Fruit fly (Drosophila melanogaster) whole organism, embryonic: ENCODE measurements around the gene Atg13.

Experiments
- B-H1 ChIP-seq: fragments of 200-800 bp; sonication (Bioruptor generic); IDR thresholded peaks from 3 replicates; pipeline ENCODE4 v1.3.6; 2022; ENCODE audit warnings: missing biosample characterization, missing genetic modification characterization
- CG10267 ChIP-seq: fragments of 200-800 bp; sonication (Bioruptor generic); optimal IDR thresholded peaks from 2 replicates; lab custom pipeline; 2018; ENCODE audit warnings: missing biosample characterization, mild to moderate bottlenecking, missing genetic modification characterization, moderate library complexity
- CG10431 ChIP-seq: fragments of 200-800 bp; sonication (Bioruptor generic); optimal IDR thresholded peaks from 3 replicates; lab custom pipeline; 2018; ENCODE audit warnings: missing biosample characterization, mild to moderate bottlenecking, missing genetic modification characterization
- CG11695 ChIP-seq: fragments of 200-800 bp; sonication (Bioruptor generic); IDR thresholded peaks from 3 replicates; pipeline ENCODE4 v1.3.6; 2022; ENCODE audit warnings: missing biosample characterization, missing genetic modification characterization
- CG11696 ChIP-seq: fragments of 200-800 bp; sonication (Bioruptor generic); IDR thresholded peaks from 2 replicates; pipeline ENCODE4 v1.3.6; 2022; ENCODE audit warnings: missing biosample characterization, missing genetic modification characterization
- CG14050 ChIP-seq: fragments of 200-800 bp; sonication (Bioruptor generic); IDR thresholded peaks from 3 replicates; pipeline ENCODE4 v1.3.6; 2022; ENCODE audit warnings: missing biosample characterization, missing genetic modification characterization
- CG15514 ChIP-seq: fragments of 200-800 bp; sonication (Bioruptor generic); optimal IDR thresholded peaks from 3 replicates; lab custom pipeline; 2017; ENCODE audit warnings: missing biosample characterization, missing genetic modification characterization, mild to moderate bottlenecking, moderate library complexity, missing genetic modification reagents
- CG17829 ChIP-seq: fragments of 200-800 bp; optimal IDR thresholded peaks from 2 replicates; lab custom pipeline; 2019; ENCODE audit warnings: missing biosample characterization, mild to moderate bottlenecking, missing genetic modification characterization, moderate library complexity
- CG3407 ChIP-seq: fragments of 200-800 bp; sonication (Bioruptor generic); optimal IDR thresholded peaks from 2 replicates; lab custom pipeline; 2018; ENCODE audit warnings: missing biosample characterization, mild to moderate bottlenecking, missing genetic modification characterization
- CG9215 ChIP-seq: fragments of 200-800 bp; sonication (Bioruptor generic); IDR thresholded peaks from 2 replicates; pipeline ENCODE4 v1.3.6; 2022; ENCODE audit warnings: missing biosample characterization, missing genetic modification characterization
- CG9932 ChIP-seq: fragments of 200-800 bp; sonication (Bioruptor generic); IDR thresholded peaks from 2 replicates; pipeline ENCODE4 v1.3.6; 2022; ENCODE audit warnings: missing biosample characterization, missing genetic modification characterization
- Camta ChIP-seq: fragments of 200-800 bp; sonication (Bioruptor generic); optimal IDR thresholded peaks from 2 replicates; lab custom pipeline; 2016; ENCODE audit warnings: missing biosample characterization, missing genetic modification characterization
- CkIIα-i1 ChIP-seq: fragments of 200-800 bp; sonication (Bioruptor generic); IDR thresholded peaks from 2 replicates; pipeline ENCODE4 v1.3.6; 2022; ENCODE audit warnings: missing biosample characterization, missing genetic modification characterization
- Dref ChIP-seq: fragments of 200-800 bp; sonication (Bioruptor generic); IDR thresholded peaks from 2 replicates; pipeline ENCODE4 v1.3.6; 2022; ENCODE audit warnings: missing biosample characterization, missing genetic modification characterization
- Drgx ChIP-seq: fragments of 200-800 bp; sonication (Bioruptor generic); IDR thresholded peaks from 2 replicates; pipeline ENCODE4 v1.3.6; 2022; ENCODE audit warnings: missing biosample characterization, missing genetic modification characterization
- E2f1 ChIP-seq: fragments of 200-800 bp; sonication (Bioruptor generic); IDR thresholded peaks from 2 replicates; pipeline ENCODE4 v1.3.6; 2022; ENCODE audit warnings: missing biosample characterization, missing genetic modification characterization
- Eip74EF ChIP-seq, 2 experiments: fragments of 200-800 bp in 1 of 2; fragments of >200 bp in 1 of 2; sonication (Bioruptor generic) in 1 of 2; optimal IDR thresholded peaks; 2 replicates each; lab custom pipeline; 2017 to 2019; ENCODE audit warnings: missing biosample characterization in 2 of 2, missing genetic modification characterization in 2 of 2, mild to moderate bottlenecking in 1 of 2, moderate library complexity in 1 of 2
- Fer2 ChIP-seq: fragments of 200-800 bp; sonication (Bioruptor generic); optimal IDR thresholded peaks from 2 replicates; lab custom pipeline; 2018; ENCODE audit warnings: missing biosample characterization, mild to moderate bottlenecking, missing genetic modification characterization, moderate library complexity
- HLH54F ChIP-seq: fragments of 200-800 bp; sonication (Bioruptor generic); optimal IDR thresholded peaks from 3 replicates; lab custom pipeline; 2016; ENCODE audit warnings: missing biosample characterization, missing genetic modification characterization
- HmgZ ChIP-seq: fragments of 200-800 bp; sonication (Bioruptor generic); optimal IDR thresholded peaks from 2 replicates; lab custom pipeline; 2018; ENCODE audit warnings: missing biosample characterization, mild to moderate bottlenecking, missing genetic modification characterization
- Mad ChIP-seq: fragments of 200-800 bp; sonication (Bioruptor generic); optimal IDR thresholded peaks from 2 replicates; lab custom pipeline; 2016; ENCODE audit warnings: missing biosample characterization, missing genetic modification characterization
- PHDP ChIP-seq: fragments of 200-800 bp; sonication (Bioruptor generic); optimal IDR thresholded peaks from 3 replicates; lab custom pipeline; 2018; ENCODE audit warnings: missing biosample characterization, mild to moderate bottlenecking, missing genetic modification characterization, moderate library complexity
- Rx ChIP-seq: fragments of 200-800 bp; sonication (Bioruptor generic); IDR thresholded peaks from 2 replicates; pipeline ENCODE4 v1.3.6; 2022; ENCODE audit warnings: missing biosample characterization, missing genetic modification characterization
- Spps ChIP-seq: fragments of 200-800 bp; sonication (Bioruptor generic); optimal IDR thresholded peaks from 2 replicates; lab custom pipeline; 2018; ENCODE audit warnings: missing biosample characterization, mild to moderate bottlenecking, missing genetic modification characterization
- Vsx1 ChIP-seq: fragments of 200-800 bp; sonication (Bioruptor generic); optimal IDR thresholded peaks from 2 replicates; lab custom pipeline; 2017; ENCODE audit warnings: missing biosample characterization, mild to moderate bottlenecking, missing genetic modification characterization, missing genetic modification reagents
- YL-1 ChIP-seq: fragments of 200-800 bp; sonication (Bioruptor generic); optimal IDR thresholded peaks from 3 replicates; lab custom pipeline; 2017; ENCODE audit warnings: missing biosample characterization, mild to moderate bottlenecking, missing genetic modification characterization
- al ChIP-seq: fragments of 200-800 bp; sonication (Bioruptor generic); IDR thresholded peaks from 2 replicates; pipeline ENCODE4 v1.3.6; 2022; ENCODE audit warnings: missing biosample characterization, missing genetic modification characterization
- ap ChIP-seq: fragments of 200-800 bp; sonication (Bioruptor generic); IDR thresholded peaks from 2 replicates; pipeline ENCODE4 v1.3.6; 2022; ENCODE audit warnings: missing biosample characterization, missing genetic modification characterization
- bab2 ChIP-seq: fragments of 200-800 bp; sonication (Bioruptor generic); optimal IDR thresholded peaks from 2 replicates; lab custom pipeline; 2016; ENCODE audit warnings: missing biosample characterization, missing genetic modification characterization
- bbx ChIP-seq: fragments of 200-800 bp; sonication (Bioruptor generic); IDR thresholded peaks from 2 replicates; pipeline ENCODE4 v1.3.6; 2022; ENCODE audit warnings: missing biosample characterization, missing genetic modification characterization; ENCODE audit not compliant: partially characterized antibody
- cas ChIP-seq: fragments of 200-800 bp; sonication (Bioruptor generic); IDR thresholded peaks from 2 replicates; pipeline ENCODE4 v1.3.6; 2022; ENCODE audit warnings: missing biosample characterization, missing genetic modification characterization
- chinmo ChIP-seq: fragments of 200-800 bp; sonication (Bioruptor generic); IDR thresholded peaks from 4 replicates; pipeline ENCODE4 v1.3.6; 2022; ENCODE audit warnings: missing biosample characterization, missing genetic modification characterization; ENCODE audit not compliant: partially characterized antibody
- cwo ChIP-seq: fragments of 200-800 bp; sonication (Bioruptor generic); optimal IDR thresholded peaks from 3 replicates; lab custom pipeline; 2017; ENCODE audit warnings: missing biosample characterization, missing genetic modification characterization, mild to moderate bottlenecking, moderate library complexity, missing genetic modification reagents
- da ChIP-seq: fragments of 200-800 bp; sonication (Bioruptor generic); optimal IDR thresholded peaks from 2 replicates; lab custom pipeline; 2016; ENCODE audit warnings: missing biosample characterization, missing genetic modification characterization
- ems ChIP-seq: fragments of 200-800 bp; sonication (Bioruptor generic); optimal IDR thresholded peaks from 3 replicates; lab custom pipeline; 2016; ENCODE audit warnings: missing biosample characterization, missing genetic modification characterization
- esg ChIP-seq: fragments of 200-800 bp; sonication (Bioruptor generic); conservative IDR thresholded peaks from 2 replicates; pipeline ENCODE4 v1.3.6; 2022; ENCODE audit warnings: missing biosample characterization, missing genetic modification characterization
- grau ChIP-seq: fragments of 200-800 bp; optimal IDR thresholded peaks from 3 replicates; lab custom pipeline; 2019; ENCODE audit warnings: missing biosample characterization, mild to moderate bottlenecking, missing genetic modification characterization, moderate library complexity
- grn ChIP-seq: fragments of 200-800 bp; sonication (Bioruptor generic); optimal IDR thresholded peaks from 3 replicates; lab custom pipeline; 2017; ENCODE audit warnings: missing biosample characterization, missing genetic modification characterization
- h ChIP-seq: fragments of >200 bp; optimal IDR thresholded peaks from 2 replicates; lab custom pipeline; 2017
- hkb ChIP-seq, 2 experiments: fragments of 200-800 bp in 1 of 2; fragments of >200 bp in 1 of 2; sonication (Bioruptor generic) in 1 of 2; IDR thresholded peaks in 1 of 2; optimal IDR thresholded peaks in 1 of 2; 2 replicates each; pipeline versions ENCODE4 v1.3.6 to Lab custom; 2017 to 2022; ENCODE audit warnings: missing biosample characterization in 1 of 2, missing genetic modification characterization in 1 of 2
- hth ChIP-seq: fragments of >200 bp; optimal IDR thresholded peaks from 2 replicates; lab custom pipeline; 2017; ENCODE audit warnings: inconsistent platforms
- ind ChIP-seq: fragments of 200-800 bp; sonication (Bioruptor generic); optimal IDR thresholded peaks from 3 replicates; lab custom pipeline; 2016; ENCODE audit warnings: missing biosample characterization, missing genetic modification characterization
- jigr1 ChIP-seq: fragments of 200-800 bp; sonication (Bioruptor generic); IDR thresholded peaks from 3 replicates; pipeline ENCODE4 v1.3.6; 2022; ENCODE audit warnings: missing biosample characterization, missing genetic modification characterization
- luna ChIP-seq: fragments of 200-800 bp; sonication (Bioruptor generic); optimal IDR thresholded peaks from 2 replicates; lab custom pipeline; 2016; ENCODE audit warnings: missing biosample characterization, missing genetic modification characterization
- mam ChIP-seq: fragments of 200-800 bp; sonication (Bioruptor generic); optimal IDR thresholded peaks from 3 replicates; lab custom pipeline; 2016; ENCODE audit warnings: missing biosample characterization, missing genetic modification characterization
- org-1 ChIP-seq: fragments of 200-800 bp; sonication (Bioruptor generic); optimal IDR thresholded peaks from 2 replicates; lab custom pipeline; 2017; ENCODE audit warnings: missing biosample characterization, missing genetic modification characterization
- seq ChIP-seq: fragments of 200-800 bp; sonication (Bioruptor generic); IDR thresholded peaks from 2 replicates; pipeline ENCODE4 v1.3.6; 2022; ENCODE audit warnings: missing biosample characterization, missing genetic modification characterization
- sr ChIP-seq: fragments of 200-800 bp; sonication (Bioruptor generic); IDR thresholded peaks from 3 replicates; pipeline ENCODE4 v1.3.6; 2022; ENCODE audit warnings: missing biosample characterization, missing genetic modification characterization
- tx ChIP-seq: fragments of 200-800 bp; sonication (Bioruptor generic); optimal IDR thresholded peaks from 2 replicates; lab custom pipeline; 2016; ENCODE audit warnings: missing biosample characterization, missing genetic modification characterization
- unpg ChIP-seq: fragments of 200-800 bp; sonication (Bioruptor generic); optimal IDR thresholded peaks from 3 replicates; lab custom pipeline; 2018; ENCODE audit warnings: missing biosample characterization, mild to moderate bottlenecking, missing genetic modification characterization, moderate library complexity
- vfl ChIP-seq: fragments of 200-800 bp; sonication (Bioruptor generic); optimal IDR thresholded peaks from 2 replicates; lab custom pipeline; 2016; ENCODE audit warnings: missing biosample characterization, missing genetic modification characterization

The Atg13 gene

dm6 chr3R:8354458-8354857 is 4.8 kb downstream of the Atg13 start (continued):
- TF ChIP-seq hkb (optimal IDR thresholded peaks at IDR 0.05; lab: Kevin White, UChicago) (no peak), hkb (GFP tag; IDR thresholded peaks at IDR 0.05; lab: Robert Waterston, UW) (peak; percentile 78), CG11695 (GFP tag; lab: Robert Waterston, UW) (peak; percentile 65; the same call in 1 of the 3 replicates), CkIIα-i1 (GFP tag; lab: Robert Waterston, UW) (0 out of 2 replicates have a peak, but pooled peaks have one; percentile 50), CG11696 (GFP tag; lab: Robert Waterston, UW) (peak; percentile 48), cas (0 out of 2 replicates have a peak, but pooled peaks have one; percentile 30), sr (GFP tag; lab: Robert Waterston, UW) (peak; percentile 85), Dref (GFP tag; lab: Robert Waterston, UW) (no peak), Eip74EF (GFP tag; optimal IDR thresholded peaks at IDR 0.05; lab: Kevin White, UChicago) (peak in 1 of 2 experiments; percentile 74), unpg (GFP tag; lab: Kevin White, UChicago) (peak; percentile 66), CG10267 (peak; percentile 1), Rx (GFP tag; lab: Robert Waterston, UW) (peak; percentile 61), seq (peak; percentile 28; the same call in 1 of the 2 replicates), bab2 (GFP tag; lab: Kevin White, UChicago) (peak; percentile 16), CG15514 (GFP tag; lab: Kevin White, UChicago) (peak; percentile 13), Camta (GFP tag; lab: Kevin White, UChicago) (no peak), ind (GFP tag; lab: Kevin White, UChicago) (peak; percentile 40), esg (GFP tag; lab: Robert Waterston, UW) (0 out of 2 replicates have a peak, but pooled peaks have one; percentile 25), grn (GFP tag; lab: Kevin White, UChicago) (no peak), bbx (no peak), Drgx (GFP tag; lab: Robert Waterston, UW) (peak; percentile 49), B-H1 (GFP tag; lab: Robert Waterston, UW) (peak; percentile 31; the same call in 2 of the 3 replicates), chinmo (no peak), da (no peak), jigr1 (GFP tag; lab: Robert Waterston, UW) (no peak), E2f1 (GFP tag; lab: Robert Waterston, UW) (peak; percentile 38; the same call in 1 of the 2 replicates), CG9215 (GFP tag; lab: Robert Waterston, UW) (peak; percentile 21; the same call in 1 of the 2 replicates), Spps (no peak), ap (GFP tag; lab: Robert Waterston, UW) (peak; percentile 40; the same call in 1 of the 2 replicates), CG14050 (GFP tag; lab: Robert Waterston, UW) (peak; percentile 64; the same call in 2 of the 3 replicates), CG17829 (tag; lab: Kevin White, UChicago) (no peak), luna (no peak), vfl (GFP tag; lab: Kevin White, UChicago) (peak; percentile 10), YL-1 (peak; percentile 7), CG9932 (GFP tag; lab: Robert Waterston, UW) (peak; percentile 71), org-1 (GFP tag; lab: Kevin White, UChicago) (peak; percentile 11), Vsx1 (GFP tag; lab: Kevin White, UChicago) (peak; percentile 10), PHDP (tag; lab: Kevin White, UChicago) (peak; percentile 69), HLH54F (GFP tag; lab: Kevin White, UChicago) (peak; percentile 2), HmgZ (tag; lab: Kevin White, UChicago) (peak; percentile 11), ems (GFP tag; lab: Kevin White, UChicago) (peak; percentile 38), Mad (GFP tag; lab: Kevin White, UChicago) (no peak), CG3407 (GFP tag; lab: Kevin White, UChicago) (peak; percentile 39), grau (tag; lab: Kevin White, UChicago) (peak; percentile 89), CG10431 (GFP tag; lab: Kevin White, UChicago) (no peak), h (no peak), tx (GFP tag; lab: Kevin White, UChicago) (no peak), mam (GFP tag; lab: Kevin White, UChicago) (peak; percentile 40), cwo (GFP tag; lab: Kevin White, UChicago) (peak; percentile 87), Fer2 (no peak), al (GFP tag; lab: Robert Waterston, UW) (peak; percentile 55; the same call in 1 of the 2 replicates), hth (lab: Kevin White, UChicago) (no peak)
